Fruit fly (Drosophila melanogaster): ENCODE results near the gene Pgant6.
A peak's percentile ranks its signal among the peaks of the same experiment; 100 is the strongest.

Pgant6 gene

dm6 chr3L:2805137-2805955, 23.3 kb downstream of the Pgant6 start:
- peak; percentile 96 for TF ChIP-seq tj (GFP tag; optimal IDR thresholded peaks at IDR 0.05)
- TF ChIP-seq toe (GFP tag; optimal IDR thresholded peaks at IDR 0.05) = peak; percentile 33
- no peak for TF ChIP-seq bab1 (GFP tag; optimal IDR thresholded peaks at IDR 0.05)
- no peak for TF ChIP-seq CG12768 (GFP tag; optimal IDR thresholded peaks at IDR 0.05)
- TF ChIP-seq ovo (GFP tag; optimal IDR thresholded peaks at IDR 0.05) = peak; percentile 27
- no peak for TF ChIP-seq Clk (GFP tag; optimal IDR thresholded peaks at IDR 0.05)
- TF ChIP-seq CG7045 (GFP tag; optimal IDR thresholded peaks at IDR 0.05) = peak; percentile 13
- TF ChIP-seq CG1620 (GFP tag; optimal IDR thresholded peaks at IDR 0.05) = no peak
- TF ChIP-seq CG14711 (tag; optimal IDR thresholded peaks at IDR 0.05) = no peak
- TF ChIP-seq kay (GFP tag; ENCODE audit: borderline replicate concordance) = peak; percentile 85
- peak; percentile 71 for TF ChIP-seq cic (GFP tag; optimal IDR thresholded peaks at IDR 0.05)
- TF ChIP-seq CG33017 (tag; optimal IDR thresholded peaks at IDR 0.05) = no peak
- peak; percentile 30 for TF ChIP-seq pad (GFP tag; optimal IDR thresholded peaks at IDR 0.05)
- no peak for TF ChIP-seq CG5204 (GFP tag; optimal IDR thresholded peaks at IDR 0.05)
- peak; percentile 8 for TF ChIP-seq Hr96 (GFP tag; optimal IDR thresholded peaks at IDR 0.05)
- no peak for TF ChIP-seq CG7101 (tag; optimal IDR thresholded peaks at IDR 0.05)
- no peak for TF ChIP-seq Crg-1 (GFP tag; optimal IDR thresholded peaks at IDR 0.05)
- TF ChIP-seq Mnt (GFP tag; optimal IDR thresholded peaks at IDR 0.05) = peak; percentile 1
- TF ChIP-seq CG11617 (GFP tag; optimal IDR thresholded peaks at IDR 0.05) = peak; percentile 63
- no peak for TF ChIP-seq cnc (optimal IDR thresholded peaks at IDR 0.05)

DNA sequence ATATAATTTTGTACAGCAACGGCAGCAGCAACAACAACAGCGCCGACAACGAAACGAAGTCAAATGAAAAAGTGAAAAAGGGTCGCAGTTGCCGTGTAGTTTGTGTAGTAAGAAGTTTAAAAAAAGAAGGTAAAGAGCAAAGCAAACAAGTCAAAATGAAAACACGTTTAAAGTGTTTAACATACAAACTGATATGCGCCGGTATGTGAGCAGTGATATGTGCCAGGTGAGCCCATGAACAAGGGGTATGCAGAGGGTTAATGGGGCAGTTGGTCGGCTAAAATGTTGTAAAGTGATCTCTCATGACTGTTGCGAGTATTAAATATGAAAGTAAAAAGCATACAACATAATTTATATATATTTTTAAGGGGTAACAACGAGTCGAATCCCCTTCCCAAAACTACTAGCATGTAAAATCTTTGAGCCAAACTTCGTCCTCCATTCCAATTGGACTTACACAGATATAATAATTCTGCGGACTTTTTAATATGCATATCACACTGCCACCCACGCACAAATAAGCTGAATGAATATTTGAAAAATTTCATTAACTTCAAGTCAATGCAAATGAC, 24.0 kb downstream of the Pgant6 start:
- peak; percentile 41 for TF ChIP-seq bab1 (GFP tag; optimal IDR thresholded peaks at IDR 0.05)
- no peak for TF ChIP-seq CG11617 (GFP tag; optimal IDR thresholded peaks at IDR 0.05)

- TF ChIP-seq CG14711 (tag; optimal IDR thresholded peaks at IDR 0.05) (no peak), Hr96 (GFP tag; optimal IDR thresholded peaks at IDR 0.05) (no peak), toe (GFP tag; optimal IDR thresholded peaks at IDR 0.05) (no peak), tj (GFP tag; optimal IDR thresholded peaks at IDR 0.05) (no peak), Mnt (GFP tag; optimal IDR thresholded peaks at IDR 0.05) (no peak), pad (GFP tag; optimal IDR thresholded peaks at IDR 0.05) (no peak), Crg-1 (GFP tag; optimal IDR thresholded peaks at IDR 0.05) (no peak), kay (GFP tag; ENCODE audit: borderline replicate concordance) (no peak), CG7101 (tag; optimal IDR thresholded peaks at IDR 0.05) (no peak), CG1620 (GFP tag; optimal IDR thresholded peaks at IDR 0.05) (no peak), Clk (GFP tag; optimal IDR thresholded peaks at IDR 0.05) (no peak)
Observed at dm6 chr3L:2807376-2807775, 25.3 kb downstream of the Pgant6 start.

- TF ChIP-seq CG33017 (tag; optimal IDR thresholded peaks at IDR 0.05) (no peak), Mnt (GFP tag; optimal IDR thresholded peaks at IDR 0.05) (no peak), CG12768 (GFP tag; optimal IDR thresholded peaks at IDR 0.05) (no peak), Crg-1 (GFP tag; optimal IDR thresholded peaks at IDR 0.05) (no peak), ovo (GFP tag; optimal IDR thresholded peaks at IDR 0.05) (no peak), Clk (GFP tag; optimal IDR thresholded peaks at IDR 0.05) (no peak), toe (GFP tag; optimal IDR thresholded peaks at IDR 0.05) (no peak), CG7101 (tag; optimal IDR thresholded peaks at IDR 0.05) (no peak), CG14711 (tag; optimal IDR thresholded peaks at IDR 0.05) (no peak), kay (GFP tag; ENCODE audit: borderline replicate concordance) (no peak), tj (GFP tag; optimal IDR thresholded peaks at IDR 0.05) (no peak), cic (GFP tag; optimal IDR thresholded peaks at IDR 0.05) (no peak), CG7045 (GFP tag; optimal IDR thresholded peaks at IDR 0.05) (no peak), CG5204 (GFP tag; optimal IDR thresholded peaks at IDR 0.05) (no peak), cnc (optimal IDR thresholded peaks at IDR 0.05) (no peak), CG11617 (GFP tag; optimal IDR thresholded peaks at IDR 0.05) (no peak), CG1620 (GFP tag; optimal IDR thresholded peaks at IDR 0.05) (no peak)
Observed at dm6 chr3L:2808278-2808892, 26.3 kb downstream of the Pgant6 start.

DNA sequence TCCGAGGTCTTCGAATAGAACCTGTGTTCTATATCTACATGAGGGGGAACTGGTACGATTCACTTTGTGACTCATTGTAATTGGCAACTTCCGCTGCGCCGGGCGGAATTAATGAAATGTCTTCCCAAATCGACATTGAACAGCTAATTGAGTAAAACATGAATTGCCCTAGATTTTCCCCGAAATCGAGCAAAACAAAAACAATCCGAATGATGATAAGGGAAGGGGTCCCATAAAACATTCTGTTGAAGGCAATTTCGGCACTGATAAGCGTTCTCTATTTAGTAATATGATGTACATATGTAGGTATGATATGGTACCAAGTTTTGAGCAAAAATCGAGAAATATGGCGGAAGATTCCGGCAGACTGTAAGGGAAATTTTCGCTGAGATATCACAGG, 27.7 kb downstream of the Pgant6 start:
- no peak for TF ChIP-seq cnc (optimal IDR thresholded peaks at IDR 0.05)
- TF ChIP-seq kay (GFP tag; ENCODE audit: borderline replicate concordance) = peak; percentile 45
- no peak for TF ChIP-seq Mnt (GFP tag; optimal IDR thresholded peaks at IDR 0.05)
- no peak for TF ChIP-seq tj (GFP tag; optimal IDR thresholded peaks at IDR 0.05)

dm6 chr3L:2816655-2817054, 34.6 kb downstream of the Pgant6 start:
- TF ChIP-seq cnc (optimal IDR thresholded peaks at IDR 0.05) = no peak
- no peak for TF ChIP-seq ovo (GFP tag; optimal IDR thresholded peaks at IDR 0.05)
- TF ChIP-seq CG7045 (GFP tag; optimal IDR thresholded peaks at IDR 0.05) = no peak
- TF ChIP-seq CG12768 (GFP tag; optimal IDR thresholded peaks at IDR 0.05) = no peak
- TF ChIP-seq Crg-1 (GFP tag; optimal IDR thresholded peaks at IDR 0.05) = no peak
- no peak for TF ChIP-seq pad (GFP tag; optimal IDR thresholded peaks at IDR 0.05)
- no peak for TF ChIP-seq Hr96 (GFP tag; optimal IDR thresholded peaks at IDR 0.05)
- TF ChIP-seq Clk (GFP tag; optimal IDR thresholded peaks at IDR 0.05) = no peak
- TF ChIP-seq cic (GFP tag; optimal IDR thresholded peaks at IDR 0.05) = no peak
- TF ChIP-seq CG11617 (GFP tag; optimal IDR thresholded peaks at IDR 0.05) = no peak
